Worm (Caenorhabditis elegans): ENCODE results near the gene T24C4.3.

Gene T24C4.3

DNA sequence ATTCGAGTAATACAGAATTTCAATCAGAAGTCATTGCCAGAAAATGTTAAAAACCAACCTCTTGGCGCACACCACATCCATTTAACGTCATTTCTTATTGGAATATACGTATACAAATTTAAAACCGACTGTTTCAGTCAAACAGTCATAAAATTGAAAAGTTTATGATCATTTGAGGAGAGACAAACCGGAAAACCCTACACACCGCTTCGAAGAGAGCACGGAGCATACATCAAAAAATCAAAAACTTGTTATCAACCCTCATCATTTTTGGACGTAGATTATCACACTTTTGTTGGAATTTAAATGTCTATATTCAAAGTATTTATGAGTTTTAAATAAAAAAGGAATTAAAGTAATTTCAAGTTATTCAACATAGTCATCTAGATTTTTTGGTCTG lies 18.7 kb upstream of the T24C4.3 start, which contains the start of gene T24C4.10:
Gene T24C4.10, minus strand, starts transcription at position 230 of the 400 bp plus-strand sequence.
- TF ChIP-seq madf-5 (GFP tag; IDR thresholded peaks at IDR 0.05), result no peak
- TF ChIP-seq nhr-77 (tag; optimal IDR thresholded peaks at IDR 0.05), result peak; percentile 36
- TF ChIP-seq ztf-7 (tag; optimal IDR thresholded peaks at IDR 0.05), result no peak
- TF ChIP-seq pha-4 (GFP tag; IDR thresholded peaks at IDR 0.05), result no peak
- no peak for TF ChIP-seq pha-4 (tag; optimal IDR thresholded peaks at IDR 0.05)
- TF ChIP-seq hmg-1.1 (GFP tag; IDR thresholded peaks at IDR 0.05), result no peak
- no peak for TF ChIP-seq F44E2.7 (GFP tag; IDR thresholded peaks at IDR 0.05)
- TF ChIP-seq hlh-11 (tag; optimal IDR thresholded peaks at IDR 0.05), result peak; percentile 35
- no peak for TF ChIP-seq nhr-6 (tag; optimal IDR thresholded peaks at IDR 0.05)
- no peak for TF ChIP-seq ceh-62 (tag; optimal IDR thresholded peaks at IDR 0.05)
- TF ChIP-seq nhr-28 (tag; optimal IDR thresholded peaks at IDR 0.05), result peak; percentile 45
- TF ChIP-seq lin-13 (GFP tag; optimal IDR thresholded peaks at IDR 0.05), result no peak
- no peak for TF ChIP-seq unc-62 (GFP tag; optimal IDR thresholded peaks at IDR 0.05 in 1 of 2)
- TF ChIP-seq unc-62 (tag; optimal IDR thresholded peaks at IDR 0.05), result no peak
- no peak for TF ChIP-seq Y75B8A.6 (GFP tag; IDR thresholded peaks at IDR 0.05)
- no peak for TF ChIP-seq zip-2 (tag; optimal IDR thresholded peaks at IDR 0.05)
- TF ChIP-seq lin-29 (GFP tag; IDR thresholded peaks at IDR 0.05), result no peak
- TF ChIP-seq pqm-1 (tag; optimal IDR thresholded peaks at IDR 0.05), result peak; percentile 87
- TF ChIP-seq lin-15B (tag; optimal IDR thresholded peaks at IDR 0.05), result no peak
- no peak for TF ChIP-seq snpc-4 (tag; optimal IDR thresholded peaks at IDR 0.05)
- no peak for TF ChIP-seq hif-1 (tag; optimal IDR thresholded peaks at IDR 0.05)
- peak; percentile 61; the same call in 1 of the 2 replicates for TF ChIP-seq php-3 (GFP tag; IDR thresholded peaks at IDR 0.05)
- TF ChIP-seq cey-2 (tag; optimal IDR thresholded peaks at IDR 0.05; ENCODE audit: borderline replicate concordance, insufficient read depth), result no peak
- TF ChIP-seq zfp-3 (GFP tag; conservative IDR thresholded peaks at IDR 0.05), result no peak
- no peak for TF ChIP-seq daf-16 (GFP tag; optimal IDR thresholded peaks at IDR 0.05)
- TF ChIP-seq daf-16 (tag; optimal IDR thresholded peaks at IDR 0.05), result peak; percentile 45
- no peak for TF ChIP-seq ZK546.5 (tag; optimal IDR thresholded peaks at IDR 0.05)
- TF ChIP-seq egl-43 (GFP tag; IDR thresholded peaks at IDR 0.05), result no peak
- TF ChIP-seq daf-19 (GFP tag; conservative IDR thresholded peaks at IDR 0.05), result no peak
- peak; percentile 36 for TF ChIP-seq dve-1 (tag; optimal IDR thresholded peaks at IDR 0.05; ENCODE audit: insufficient read depth)
- no peak for TF ChIP-seq nhr-42 (GFP tag; IDR thresholded peaks at IDR 0.05)
- peak; percentile 45; the same call in 1 of the 2 replicates for TF ChIP-seq dmd-6 (GFP tag; IDR thresholded peaks at IDR 0.05)
- no peak for TF ChIP-seq gei-8 (GFP tag; optimal IDR thresholded peaks at IDR 0.05)
- no peak for TF ChIP-seq ceh-28 (tag; optimal IDR thresholded peaks at IDR 0.05)

DNA sequence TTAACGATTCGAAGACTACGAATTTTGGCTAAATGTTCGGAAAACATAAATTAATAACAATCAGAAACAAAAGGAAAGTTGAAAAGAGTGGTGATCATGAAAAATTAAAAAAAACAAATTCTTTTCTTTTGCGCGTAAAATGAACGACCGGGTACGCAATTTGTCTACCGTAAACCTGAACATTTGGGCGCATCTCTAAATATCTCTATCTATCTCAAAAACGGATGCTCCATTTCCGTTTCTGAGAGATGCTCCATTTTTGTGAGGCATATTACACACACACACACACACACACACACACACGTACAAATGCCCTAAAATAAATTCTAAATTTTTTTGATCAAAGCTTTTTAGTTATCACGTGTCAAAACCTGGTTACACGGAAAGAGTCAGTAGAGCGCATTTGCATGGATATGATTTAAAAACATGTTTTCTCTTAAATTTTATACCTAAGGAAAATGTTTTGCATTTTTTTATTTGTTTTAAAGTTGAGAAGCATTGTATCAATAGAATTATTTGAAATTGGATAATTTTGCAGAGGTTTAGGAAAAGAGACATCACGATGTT lies 16.8 kb upstream of the T24C4.3 start:
- no peak for TF ChIP-seq daf-16 (GFP tag; optimal IDR thresholded peaks at IDR 0.05)
- TF ChIP-seq daf-16 (tag; optimal IDR thresholded peaks at IDR 0.05), result peak; percentile 26
- no peak for TF ChIP-seq hif-1 (tag; optimal IDR thresholded peaks at IDR 0.05)
- no peak for TF ChIP-seq snpc-4 (tag; optimal IDR thresholded peaks at IDR 0.05)
- no peak for TF ChIP-seq ceh-32 (tag; optimal IDR thresholded peaks at IDR 0.05; ENCODE audit: poor library complexity)
- no peak for TF ChIP-seq mes-2 (tag; optimal IDR thresholded peaks at IDR 0.05; ENCODE audit: poor library complexity, severe bottlenecking)
- TF ChIP-seq hlh-30 (tag; optimal IDR thresholded peaks at IDR 0.05; ENCODE audit: insufficient read depth), result peak; percentile 50
- no peak for TF ChIP-seq skn-1 (tag; optimal IDR thresholded peaks at IDR 0.05)
- TF ChIP-seq zag-1 (tag; optimal IDR thresholded peaks at IDR 0.05), result no peak
- no peak for TF ChIP-seq dpl-1 (GFP tag; optimal IDR thresholded peaks at IDR 0.05)
- TF ChIP-seq spr-1 (tag; optimal IDR thresholded peaks at IDR 0.05), result no peak
- TF ChIP-seq jun-1 (tag; optimal IDR thresholded peaks at IDR 0.05), result no peak
- no peak for TF ChIP-seq ceh-20 (GFP tag; IDR thresholded peaks at IDR 0.05)
- TF ChIP-seq lin-15B (tag; optimal IDR thresholded peaks at IDR 0.05), result no peak
- no peak for TF ChIP-seq nhr-77 (tag; optimal IDR thresholded peaks at IDR 0.05)
- TF ChIP-seq Y105C5A.15 (GFP tag; IDR thresholded peaks at IDR 0.05), result no peak
- no peak for TF ChIP-seq tra-1 (GFP tag; IDR thresholded peaks at IDR 0.05)
- TF ChIP-seq vab-7 (GFP tag; IDR thresholded peaks at IDR 0.05), result no peak
- no peak for TF ChIP-seq lin-39 (tag; optimal IDR thresholded peaks at IDR 0.05)
- no peak for TF ChIP-seq lin-29 (GFP tag; IDR thresholded peaks at IDR 0.05)
- TF ChIP-seq ZK337.2 (GFP tag; IDR thresholded peaks at IDR 0.05), result no peak
- no peak for TF ChIP-seq nhr-111 (GFP tag; optimal IDR thresholded peaks at IDR 0.05)
- TF ChIP-seq zfp-3 (GFP tag; conservative IDR thresholded peaks at IDR 0.05), result no peak
- peak; percentile 23 for TF ChIP-seq T20F7.1 (GFP tag; optimal IDR thresholded peaks at IDR 0.05)
- no peak for TF ChIP-seq ceh-82 (tag; optimal IDR thresholded peaks at IDR 0.05)
